Worm (Caenorhabditis elegans): Measurements from ENCODE around the gene C32D5.8.

DNA sequence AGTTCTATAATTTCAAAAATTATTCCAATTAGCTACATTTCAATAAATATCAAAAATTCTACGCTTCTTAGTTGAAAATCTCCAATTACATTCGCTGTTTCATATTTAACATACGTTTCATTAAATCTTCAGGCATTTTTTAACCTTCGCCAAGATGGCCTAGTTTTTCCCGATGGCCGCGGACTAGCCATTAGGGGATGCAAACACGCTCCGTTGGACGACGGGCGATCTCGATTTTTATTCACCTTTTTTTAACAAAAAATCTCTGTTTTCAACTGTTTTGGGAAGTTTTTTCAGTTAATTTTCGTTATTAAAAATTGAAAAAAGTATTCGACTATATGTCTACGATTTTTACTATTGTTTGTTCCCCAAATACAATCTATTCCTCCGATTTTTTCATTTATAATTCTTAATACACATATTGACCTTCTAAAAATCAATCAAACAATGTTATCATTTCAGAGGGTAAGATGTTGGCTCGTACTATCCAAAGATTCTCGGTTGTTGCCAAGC lies 37.5 kb upstream of the C32D5.8 start, which contains the start of gene F58F12.1:
- TF ChIP-seq tab-1 (GFP tag; IDR thresholded peaks at IDR 0.05) = no peak
- TF ChIP-seq med-1 (GFP tag; optimal IDR thresholded peaks at IDR 0.05; ENCODE audit: insufficient read depth) = no peak
- TF ChIP-seq ztf-29 (GFP tag; IDR thresholded peaks at IDR 0.05) = no peak
